Fruit fly (Drosophila melanogaster): Measurements from ENCODE around the gene Hph.

- no peak for TF ChIP-seq pan (optimal IDR thresholded peaks at IDR 0.05)
- TF ChIP-seq CG8478 (optimal IDR thresholded peaks at IDR 0.05), result no peak
- no peak for TF ChIP-seq EcR (GFP tag; optimal IDR thresholded peaks at IDR 0.05)
These were observed 42.8 kb downstream of the Hph start, which contains the start of gene Tim17b1 for dm6 chr3R:5299569-5300195.

Data from whole organism.